Fruit fly (Drosophila melanogaster) whole organism, embryonic: ENCODE results near the gene CG9776.

Experiments
- NK7.1 ChIP-seq: fragments of 200-800 bp; sonication (Bioruptor generic); optimal IDR thresholded peaks from 3 replicates; lab custom pipeline; 2016; ENCODE audit warnings: missing biosample characterization, missing genetic modification characterization
- ab ChIP-seq: fragments of 200-800 bp; sonication (Bioruptor generic); optimal IDR thresholded peaks from 2 replicates; lab custom pipeline; 2016; ENCODE audit warnings: missing biosample characterization, missing genetic modification characterization
- sisA ChIP-seq: fragments of 200-800 bp; sonication (Bioruptor generic); IDR thresholded peaks from 2 replicates; pipeline ENCODE4 v1.3.6; 2022; ENCODE audit warnings: missing biosample characterization, missing genetic modification characterization

dm6 chr3R:4350199-4350598 is 16.3 kb upstream of the CG9776 start:
- TF ChIP-seq NK7.1 (GFP tag; lab: Kevin White, UChicago): no peak
- TF ChIP-seq ab (GFP tag; lab: Kevin White, UChicago): no peak
- no peak for TF ChIP-seq sisA (GFP tag; lab: Robert Waterston, UW)
